Fruit fly (Drosophila melanogaster) Kc167 (cell line): ENCODE measurements around the gene CG17109.

ENCODE experiments used
- Myc ChIP-seq: fragments of >200 bp; optimal IDR thresholded peaks from 2 replicates; lab custom pipeline; 2017; ENCODE audit warnings: missing external identifiers
- Sin3A ChIP-seq: fragments of >200 bp; optimal IDR thresholded peaks from 2 replicates; lab custom pipeline; 2018; ENCODE audit warnings: missing external identifiers
- h ChIP-seq: fragments of >200 bp; optimal IDR thresholded peaks from 3 replicates; lab custom pipeline; 2018; ENCODE audit warnings: missing external identifiers
- insv ChIP-seq: fragments of >200 bp; optimal IDR thresholded peaks from 3 replicates; lab custom pipeline; 2018; ENCODE audit warnings: missing external identifiers
- psq ChIP-seq: fragments of >200 bp; optimal IDR thresholded peaks from 2 replicates; lab custom pipeline; 2017; ENCODE audit warnings: missing external identifiers
- ttk ChIP-seq: sonication (Bioruptor generic); optimal IDR thresholded peaks from 2 replicates; lab custom pipeline; 2017; ENCODE audit warnings: missing external identifiers

- no peak for TF ChIP-seq ttk (lab: Kevin White, UChicago)
- TF ChIP-seq h (lab: Kevin White, UChicago): no peak
- no peak for TF ChIP-seq psq
- TF ChIP-seq insv (lab: Kevin White, UChicago): no peak
- TF ChIP-seq Myc (lab: Kevin White, UChicago): no peak
- no peak for TF ChIP-seq Sin3A (lab: Kevin White, UChicago)
Measured at dm6 chr3R:23127796-23128195, 32.3 kb downstream of the CG17109 start, which contains the start of gene CG31457.
